Worm (Caenorhabditis elegans) whole organism, late embryonic: ENCODE results near the gene srh-146.
"Not testable (repeated sequence)": the region's sequence is repeated elsewhere in the genome, so short reads cannot be mapped to it uniquely, and the experiment has no call there.

Experiments
- C38D4.7 ChIP-seq: fragments of 200-800 bp; sonication (Bioruptor generic); optimal IDR thresholded peaks from 2 replicates; lab custom pipeline; 2018; ENCODE audit warnings: mild to moderate bottlenecking, missing genetic modification characterization, moderate library complexity, missing compliant biosample characterization
- K09A11.1 ChIP-seq: sonication (generic microtip); optimal IDR thresholded peaks from 2 replicates; lab custom pipeline; 2017; ENCODE audit warnings: antibody characterized with exemption, mild to moderate bottlenecking, missing genetic modification characterization, missing compliant biosample characterization; ENCODE audit not compliant: insufficient read depth
- ahr-1 ChIP-seq: sonication (generic microtip); optimal IDR thresholded peaks from 2 replicates; lab custom pipeline; 2016; ENCODE audit warnings: missing genetic modification characterization, missing compliant biosample characterization
- ceh-18 ChIP-seq: sonication (generic microtip); optimal IDR thresholded peaks from 2 replicates; lab custom pipeline; 2016; ENCODE audit warnings: missing genetic modification characterization, missing compliant biosample characterization
- ceh-2 ChIP-seq: sonication (generic microtip); optimal IDR thresholded peaks from 2 replicates; lab custom pipeline; 2016; ENCODE audit warnings: missing genotype, missing genetic modification characterization, missing compliant biosample characterization
- ceh-30 ChIP-seq: fragments of 150-350 bp; optimal IDR thresholded peaks from 2 replicates; lab custom pipeline; 2014; ENCODE audit warnings: missing biosample characterization, missing genetic modification characterization
- ceh-34 ChIP-seq: sonication (generic microtip); optimal IDR thresholded peaks from 2 replicates; lab custom pipeline; 2016; ENCODE audit warnings: mild to moderate bottlenecking, missing genetic modification characterization, missing compliant biosample characterization
- ceh-45 ChIP-seq: fragments of 200-800 bp; sonication (Bioruptor generic); IDR thresholded peaks from 2 replicates; pipeline ENCODE4 v1.3.6; 2022; ENCODE audit warnings: missing genetic modification reagents, missing genetic modification characterization, missing compliant biosample characterization
- ceh-48 ChIP-seq: sonication (generic microtip); optimal IDR thresholded peaks from 2 replicates; lab custom pipeline; 2016; ENCODE audit warnings: missing genetic modification characterization, inconsistent platforms, missing compliant biosample characterization
- ceh-9 ChIP-seq: sonication (generic microtip); optimal IDR thresholded peaks from 2 replicates; lab custom pipeline; 2016; ENCODE audit warnings: mild to moderate bottlenecking, missing genetic modification characterization, inconsistent platforms, missing compliant biosample characterization
- dmd-4 ChIP-seq: sonication (generic microtip); optimal IDR thresholded peaks from 2 replicates; lab custom pipeline; 2016; ENCODE audit warnings: borderline replicate concordance, missing genetic modification characterization, missing compliant biosample characterization
- dve-1 ChIP-seq: sonication (generic microtip); optimal IDR thresholded peaks from 2 replicates; lab custom pipeline; 2017; ENCODE audit warnings: antibody characterized with exemption, mild to moderate bottlenecking, missing genetic modification characterization, missing compliant biosample characterization
- ets-4 ChIP-seq: sonication (generic microtip); optimal IDR thresholded peaks from 2 replicates; lab custom pipeline; 2016; ENCODE audit warnings: missing genetic modification characterization, missing compliant biosample characterization
- fax-1 ChIP-seq: sonication (generic microtip); optimal IDR thresholded peaks from 2 replicates; lab custom pipeline; 2016; ENCODE audit warnings: missing genotype, missing genetic modification characterization, missing compliant biosample characterization
- fkh-10 ChIP-seq: fragments of 150-350 bp; optimal IDR thresholded peaks from 2 replicates; lab custom pipeline; 2014; ENCODE audit warnings: missing biosample characterization, missing genetic modification reagents, missing genetic modification characterization
- fkh-6 ChIP-seq: sonication (generic microtip); optimal IDR thresholded peaks from 2 replicates; lab custom pipeline; 2016; ENCODE audit warnings: missing genetic modification characterization, missing compliant biosample characterization
- gmeb-2 ChIP-seq: sonication (generic microtip); optimal IDR thresholded peaks from 2 replicates; lab custom pipeline; 2016; ENCODE audit warnings: missing genetic modification characterization, inconsistent platforms, missing compliant biosample characterization
- hlh-13 ChIP-seq: fragments of 200-800 bp; sonication (Bioruptor generic); optimal IDR thresholded peaks from 2 replicates; lab custom pipeline; 2018; ENCODE audit warnings: mild to moderate bottlenecking, missing genetic modification characterization, missing compliant biosample characterization
- hlh-30 ChIP-seq: sonication (generic microtip); optimal IDR thresholded peaks from 2 replicates; lab custom pipeline; 2017; ENCODE audit warnings: antibody characterized with exemption, missing genetic modification characterization, missing compliant biosample characterization; ENCODE audit not compliant: insufficient read depth
- hlh-8 ChIP-seq: sonication (generic microtip); optimal IDR thresholded peaks from 2 replicates; lab custom pipeline; 2016; ENCODE audit warnings: missing genotype, missing genetic modification characterization, missing compliant biosample characterization
- lim-6 ChIP-seq: sonication (generic microtip); optimal IDR thresholded peaks from 2 replicates; lab custom pipeline; 2016; ENCODE audit warnings: missing genetic modification characterization, missing compliant biosample characterization
- lin-11 ChIP-seq: fragments of 200-800 bp; sonication (Bioruptor generic); optimal IDR thresholded peaks from 2 replicates; lab custom pipeline; 2018; ENCODE audit warnings: mild to moderate bottlenecking, missing genetic modification characterization, missing compliant biosample characterization
- madf-2 ChIP-seq: sonication (generic microtip); optimal IDR thresholded peaks from 2 replicates; lab custom pipeline; 2017; ENCODE audit warnings: missing genetic modification characterization, missing compliant biosample characterization
- npax-4 ChIP-seq: sonication (generic microtip); optimal IDR thresholded peaks from 2 replicates; lab custom pipeline; 2016; ENCODE audit warnings: missing genetic modification characterization, missing compliant biosample characterization
- pag-3 ChIP-seq: sonication (generic microtip); optimal IDR thresholded peaks from 2 replicates; lab custom pipeline; 2016; ENCODE audit warnings: missing compliant biosample characterization, missing genetic modification characterization, borderline replicate concordance
- pat-9 ChIP-seq: fragments of 200-800 bp; sonication (Bioruptor generic); optimal IDR thresholded peaks from 2 replicates; lab custom pipeline; 2018; ENCODE audit warnings: mild to moderate bottlenecking, missing genetic modification characterization, moderate library complexity, missing compliant biosample characterization
- pha-2 ChIP-seq: sonication (generic microtip); optimal IDR thresholded peaks from 2 replicates; lab custom pipeline; 2017; ENCODE audit warnings: mild to moderate bottlenecking, missing genetic modification characterization, missing compliant biosample characterization
- pha-4 ChIP-seq: fragments of 150-350 bp; optimal IDR thresholded peaks from 2 replicates; lab custom pipeline; 2018; ENCODE audit warnings: missing biosample characterization, missing genetic modification reagents, missing genetic modification characterization
- rnt-1 ChIP-seq: sonication (generic microtip); optimal IDR thresholded peaks from 2 replicates; lab custom pipeline; 2016; ENCODE audit warnings: missing genetic modification characterization, missing compliant biosample characterization
- sdc-2 ChIP-seq: sonication (generic microtip); optimal IDR thresholded peaks from 2 replicates; lab custom pipeline; 2016; ENCODE audit warnings: missing genotype, missing genetic modification characterization, missing compliant biosample characterization
- sox-2 ChIP-seq: fragments of 200-800 bp; sonication (Bioruptor generic); IDR thresholded peaks from 2 replicates; pipeline ENCODE4 v1.3.6; 2022; ENCODE audit warnings: missing genetic modification reagents, missing genetic modification characterization, missing compliant biosample characterization
- sox-4 ChIP-seq: sonication (generic microtip); optimal IDR thresholded peaks from 2 replicates; lab custom pipeline; 2017; ENCODE audit warnings: mild to moderate bottlenecking, missing genetic modification characterization, inconsistent platforms, missing compliant biosample characterization
- unc-3 ChIP-seq, 2 experiments: fragments of 200-800 bp in 1 of 2; sonication (Bioruptor generic) in 1 of 2; sonication (generic microtip) in 1 of 2; conservative IDR thresholded peaks in 1 of 2; optimal IDR thresholded peaks in 1 of 2; 2 replicates each; pipeline versions ENCODE4 v1.3.6 to Lab custom; 2016 to 2022; ENCODE audit warnings: missing compliant biosample characterization in 2 of 2, missing genetic modification characterization in 2 of 2, missing genetic modification reagents in 1 of 2
- zip-5 ChIP-seq: sonication (generic microtip); optimal IDR thresholded peaks from 2 replicates; lab custom pipeline; 2016; ENCODE audit warnings: missing genetic modification characterization, missing compliant biosample characterization
- ztf-16 ChIP-seq: sonication (generic microtip); optimal IDR thresholded peaks from 2 replicates; lab custom pipeline; 2017; ENCODE audit warnings: missing genetic modification characterization, missing compliant biosample characterization

srh-146 gene

ce11 chrV:2943859-2944258, 29.8 kb downstream of the srh-146 start, which contains the start of gene srw-137:
Gene srw-137 (minus strand): TSS chrV:2943959.
- TF ChIP-seq ceh-2 (tag; lab: Kevin White, UChicago) (no peak), ceh-45 (GFP tag; lab: Robert Waterston, UW) (no peak), pag-3 (tag; lab: Kevin White, UChicago) (no peak), sox-2 (GFP tag; lab: Robert Waterston, UW) (no peak), sox-4 (tag; lab: Kevin White, UChicago) (no peak), dmd-4 (tag; lab: Kevin White, UChicago) (no peak), fax-1 (tag; lab: Kevin White, UChicago) (no peak), unc-3 (GFP tag; conservative IDR thresholded peaks at IDR 0.05; lab: Robert Waterston, UW) (no peak), unc-3 (tag; optimal IDR thresholded peaks at IDR 0.05; lab: Kevin White, UChicago) (no peak), ztf-16 (tag; lab: Kevin White, UChicago) (no peak), pat-9 (tag; lab: Kevin White, UChicago) (no peak), ceh-48 (tag; lab: Kevin White, UChicago) (no peak), ceh-30 (tag; lab: Kevin White, UChicago) (no peak)

- TF ChIP-seq fkh-10 (no peak), ceh-48 (tag; lab: Kevin White, UChicago) (no peak), pha-4 (no peak), lin-11 (no peak), zip-5 (tag; lab: Kevin White, UChicago) (no peak), ets-4 (tag; lab: Kevin White, UChicago) (no peak), hlh-13 (GFP tag; lab: Kevin White, UChicago) (no peak), ceh-18 (tag; lab: Kevin White, UChicago) (no peak), gmeb-2 (tag; lab: Kevin White, UChicago) (no peak), hlh-8 (tag; lab: Kevin White, UChicago) (no peak), hlh-30 (tag; lab: Kevin White, UChicago) (no peak), dve-1 (tag; lab: Kevin White, UChicago) (no peak), madf-2 (tag; lab: Kevin White, UChicago) (no peak), sdc-2 (tag; lab: Kevin White, UChicago) (no peak), pha-2 (no peak)
These were observed 31.6 kb downstream of the srh-146 start, which contains the start of gene srh-87 for ce11 chrV:2945602-2946001. Gene srh-87 (minus strand): TSS chrV:2945702.

ce11 chrV:2952102-2952501, 38.1 kb downstream of the srh-146 start, which contains the start of gene srw-122:
Gene srw-122 (minus strand): TSS chrV:2952202.
- not testable (repeated sequence) for TF ChIP-seq pat-9 (tag; lab: Kevin White, UChicago); ceh-48 (tag; lab: Kevin White, UChicago); npax-4

- TF ChIP-seq dve-1 (tag; lab: Kevin White, UChicago); lim-6 (tag; lab: Kevin White, UChicago); C38D4.7 (GFP tag; lab: Kevin White, UChicago): not testable (repeated sequence)
These were observed 41.3 kb downstream of the srh-146 start, which contains the start of gene srh-248 for ce11 chrV:2955342-2955741. Gene srh-248 (minus strand): TSS chrV:2955442.

ce11 chrV:2958202-2958601, 44.2 kb downstream of the srh-146 start, which contains the start of gene srw-142:
Gene srw-142 (minus strand): TSS chrV:2958302.
- TF ChIP-seq pat-9 (tag; lab: Kevin White, UChicago), result no peak

- TF ChIP-seq ceh-9 (tag; lab: Kevin White, UChicago) (no peak), fkh-6 (no peak), unc-3 (GFP tag; conservative IDR thresholded peaks at IDR 0.05; lab: Robert Waterston, UW) (no peak), unc-3 (tag; optimal IDR thresholded peaks at IDR 0.05; lab: Kevin White, UChicago) (no peak), lin-11 (no peak), ztf-16 (tag; lab: Kevin White, UChicago) (no peak), ahr-1 (no peak), hlh-8 (tag; lab: Kevin White, UChicago) (no peak), ceh-18 (tag; lab: Kevin White, UChicago) (no peak), K09A11.1 (tag; lab: Kevin White, UChicago) (no peak), rnt-1 (tag; lab: Kevin White, UChicago) (no peak), ceh-48 (tag; lab: Kevin White, UChicago) (no peak), fax-1 (tag; lab: Kevin White, UChicago) (no peak), fkh-10 (no peak), ceh-34 (tag; lab: Kevin White, UChicago) (no peak)
These were observed 46.8 kb downstream of the srh-146 start, which contains the start of gene srw-144 for ce11 chrV:2960894-2961293. Gene srw-144 (minus strand): TSS chrV:2960994.
